Fruit fly (Drosophila melanogaster) whole organism, prepupa: ENCODE measurements around the gene CG32425.

Source experiments
- Blimp-1 ChIP-seq: fragments of 200-800 bp; sonication (Bioruptor generic); optimal IDR thresholded peaks from 3 replicates; lab custom pipeline; 2017; ENCODE audit warnings: missing biosample characterization, missing genetic modification characterization, mild to moderate bottlenecking, moderate library complexity, missing genetic modification reagents
- CG10631 ChIP-seq: fragments of 200-800 bp; sonication (Bioruptor generic); optimal IDR thresholded peaks from 2 replicates; lab custom pipeline; 2016; ENCODE audit warnings: missing biosample characterization, missing genetic modification characterization
- CG10669 ChIP-seq: fragments of 200-800 bp; sonication (Bioruptor generic); optimal IDR thresholded peaks from 3 replicates; lab custom pipeline; 2018; ENCODE audit warnings: missing biosample characterization, mild to moderate bottlenecking, missing genetic modification characterization, moderate library complexity
- CG11294 ChIP-seq: fragments of 200-800 bp; sonication (Bioruptor generic); IDR thresholded peaks from 2 replicates; pipeline ENCODE4 v1.3.6; 2022; ENCODE audit warnings: missing biosample characterization, missing genetic modification characterization
- CG11762 ChIP-seq: fragments of 200-800 bp; sonication (Bioruptor generic); optimal IDR thresholded peaks from 3 replicates; lab custom pipeline; 2016; ENCODE audit warnings: missing biosample characterization, missing genetic modification characterization; ENCODE audit not compliant: insufficient read depth
- CG11902 ChIP-seq: fragments of 200-800 bp; sonication (Bioruptor generic); optimal IDR thresholded peaks from 3 replicates; lab custom pipeline; 2016; ENCODE audit warnings: missing biosample characterization, missing genetic modification characterization
- CG15336 ChIP-seq: fragments of 200-800 bp; sonication (Bioruptor generic); IDR thresholded peaks from 2 replicates; pipeline ENCODE4 v1.3.6; 2022; ENCODE audit warnings: missing biosample characterization, missing genetic modification characterization
- CG1621 ChIP-seq: fragments of 200-800 bp; sonication (Bioruptor generic); optimal IDR thresholded peaks from 3 replicates; lab custom pipeline; 2018; ENCODE audit warnings: missing biosample characterization, mild to moderate bottlenecking, missing genetic modification characterization
- CG16779 ChIP-seq: fragments of 200-800 bp; sonication (Bioruptor generic); optimal IDR thresholded peaks from 3 replicates; lab custom pipeline; 2017; ENCODE audit warnings: missing biosample characterization, mild to moderate bottlenecking, missing genetic modification characterization
- CG3032 ChIP-seq: fragments of 200-800 bp; optimal IDR thresholded peaks from 2 replicates; lab custom pipeline; 2019; ENCODE audit warnings: missing biosample characterization, mild to moderate bottlenecking, missing genetic modification characterization, moderate library complexity
- CG31627 ChIP-seq: fragments of 200-800 bp; sonication (Bioruptor generic); optimal IDR thresholded peaks from 3 replicates; lab custom pipeline; 2016; ENCODE audit warnings: missing biosample characterization, missing genetic modification characterization
- CG4318 ChIP-seq: fragments of 200-800 bp; sonication (Bioruptor generic); optimal IDR thresholded peaks from 3 replicates; lab custom pipeline; 2017; ENCODE audit warnings: missing biosample characterization, mild to moderate bottlenecking, missing genetic modification characterization
- CG6163 ChIP-seq: fragments of 200-800 bp; sonication (Bioruptor generic); IDR thresholded peaks from 3 replicates; pipeline ENCODE4 v1.3.6; 2022; ENCODE audit warnings: missing biosample characterization, missing genetic modification characterization
- CG6792 ChIP-seq: fragments of 200-800 bp; sonication (Bioruptor generic); optimal IDR thresholded peaks from 3 replicates; lab custom pipeline; 2016; ENCODE audit warnings: missing biosample characterization, missing genetic modification characterization
- CG6854 ChIP-seq: fragments of 200-800 bp; sonication (Bioruptor generic); optimal IDR thresholded peaks from 2 replicates; lab custom pipeline; 2017; ENCODE audit warnings: missing biosample characterization, mild to moderate bottlenecking, missing genetic modification characterization
- CG8119 ChIP-seq: fragments of 200-800 bp; sonication (Bioruptor generic); IDR thresholded peaks from 3 replicates; pipeline ENCODE4 v1.3.6; 2022; ENCODE audit warnings: missing biosample characterization, missing genetic modification characterization
- CG8319 ChIP-seq: fragments of 200-800 bp; sonication (Bioruptor generic); optimal IDR thresholded peaks from 3 replicates; lab custom pipeline; 2016; ENCODE audit warnings: missing biosample characterization, missing genetic modification characterization
- Eip75B ChIP-seq: fragments of 200-800 bp; sonication (Bioruptor generic); optimal IDR thresholded peaks from 3 replicates; lab custom pipeline; 2016; ENCODE audit warnings: missing biosample characterization, missing genetic modification characterization
- Eip78C ChIP-seq: fragments of 200-800 bp; sonication (Bioruptor generic); peaks from one replicate; lab custom pipeline; 2016; ENCODE audit warnings: missing biosample characterization, missing genetic modification characterization
- Eip93F ChIP-seq: fragments of 200-800 bp; sonication (Bioruptor generic); optimal IDR thresholded peaks from 2 replicates; lab custom pipeline; 2016; ENCODE audit warnings: missing biosample characterization, mild to moderate bottlenecking, missing genetic modification characterization
- Ets21C ChIP-seq: fragments of 200-800 bp; sonication (Bioruptor generic); optimal IDR thresholded peaks from 3 replicates; lab custom pipeline; 2016; ENCODE audit warnings: missing biosample characterization, missing genetic modification characterization
- Ets96B ChIP-seq: fragments of 200-800 bp; optimal IDR thresholded peaks from 2 replicates; lab custom pipeline; 2019; ENCODE audit warnings: missing biosample characterization, mild to moderate bottlenecking, missing genetic modification characterization, moderate library complexity
- Hr38 ChIP-seq: sonication (Bioruptor generic); optimal IDR thresholded peaks from 2 replicates; lab custom pipeline; 2016; ENCODE audit warnings: missing biosample characterization, missing genetic modification characterization
- Hr4 ChIP-seq: fragments of 200-800 bp; sonication (Bioruptor generic); optimal IDR thresholded peaks from 3 replicates; lab custom pipeline; 2016; ENCODE audit warnings: missing biosample characterization, missing genetic modification characterization
- Lpt ChIP-seq: fragments of 200-800 bp; sonication (Bioruptor generic); optimal IDR thresholded peaks from 3 replicates; lab custom pipeline; 2016; ENCODE audit warnings: missing biosample characterization, missing genetic modification characterization
- OdsH ChIP-seq: fragments of 200-800 bp; sonication (Bioruptor generic); optimal IDR thresholded peaks from 3 replicates; lab custom pipeline; 2016; ENCODE audit warnings: missing biosample characterization, missing genetic modification characterization
- Smox ChIP-seq: fragments of 200-800 bp; sonication (Bioruptor generic); optimal IDR thresholded peaks from 3 replicates; lab custom pipeline; 2016; ENCODE audit warnings: missing biosample characterization, missing genetic modification characterization
- Sox14 ChIP-seq: fragments of 200-800 bp; sonication (Bioruptor generic); optimal IDR thresholded peaks from 3 replicates; lab custom pipeline; 2016; ENCODE audit warnings: missing biosample characterization, missing genetic modification characterization
- achi ChIP-seq: fragments of 200-800 bp; sonication (Bioruptor generic); optimal IDR thresholded peaks from 3 replicates; lab custom pipeline; 2016; ENCODE audit warnings: missing biosample characterization, missing genetic modification characterization
- acj6 ChIP-seq: fragments of 200-800 bp; sonication (Bioruptor generic); optimal IDR thresholded peaks from 3 replicates; lab custom pipeline; 2016; ENCODE audit warnings: missing biosample characterization, missing genetic modification characterization
- dac ChIP-seq: fragments of 200-800 bp; sonication (Bioruptor generic); optimal IDR thresholded peaks from 2 replicates; lab custom pipeline; 2017; ENCODE audit warnings: missing biosample characterization, mild to moderate bottlenecking, missing genetic modification characterization
- eg ChIP-seq: fragments of 200-800 bp; sonication (Bioruptor generic); IDR thresholded peaks from 3 replicates; pipeline ENCODE4 v1.3.6; 2022; ENCODE audit warnings: missing biosample characterization, missing genetic modification characterization
- fd59A ChIP-seq: fragments of 200-800 bp; sonication (Bioruptor generic); optimal IDR thresholded peaks from 2 replicates; lab custom pipeline; 2017; ENCODE audit warnings: missing biosample characterization, mild to moderate bottlenecking, missing genetic modification characterization, missing genetic modification reagents
- fd85E ChIP-seq: fragments of 200-800 bp; sonication (Bioruptor generic); optimal IDR thresholded peaks from 3 replicates; lab custom pipeline; 2016; ENCODE audit warnings: missing biosample characterization, missing genetic modification characterization
- fkh ChIP-seq: fragments of 200-800 bp; sonication (Bioruptor generic); optimal IDR thresholded peaks from 3 replicates; lab custom pipeline; 2017; ENCODE audit warnings: missing biosample characterization, mild to moderate bottlenecking, missing genetic modification characterization, moderate library complexity
- net ChIP-seq: fragments of 200-800 bp; sonication (Bioruptor generic); optimal IDR thresholded peaks from 3 replicates; lab custom pipeline; 2016; ENCODE audit warnings: missing biosample characterization, missing genetic modification characterization
- pdm3 ChIP-seq: fragments of 200-800 bp; sonication (Bioruptor generic); optimal IDR thresholded peaks from 3 replicates; lab custom pipeline; 2016; ENCODE audit warnings: missing biosample characterization, missing genetic modification characterization
- salr ChIP-seq, 2 experiments: fragments of 200-800 bp; sonication (Bioruptor generic); optimal IDR thresholded peaks; 3 replicates each; lab custom pipeline; 2016 to 2018; ENCODE audit warnings: missing biosample characterization in 2 of 2, missing genetic modification characterization in 2 of 2, mild to moderate bottlenecking in 1 of 2
- ss ChIP-seq, 2 experiments: fragments of 200-800 bp; sonication (Bioruptor generic); optimal IDR thresholded peaks; 2 replicates in 1 of 2; 3 replicates in 1 of 2; lab custom pipeline; 2017 to 2018; ENCODE audit warnings: mild to moderate bottlenecking in 2 of 2, missing biosample characterization in 2 of 2, missing genetic modification characterization in 2 of 2, moderate library complexity in 1 of 2
- svp ChIP-seq: fragments of 200-800 bp; sonication (Bioruptor generic); peaks from one replicate; lab custom pipeline; 2016; ENCODE audit warnings: missing biosample characterization, missing genetic modification characterization
- topi ChIP-seq: fragments of 200-800 bp; sonication (Bioruptor generic); optimal IDR thresholded peaks from 3 replicates; lab custom pipeline; 2016; ENCODE audit warnings: missing biosample characterization, missing genetic modification characterization
- vri ChIP-seq: fragments of 200-800 bp; sonication (Bioruptor generic); optimal IDR thresholded peaks from 3 replicates; lab custom pipeline; 2016; ENCODE audit warnings: missing biosample characterization, mild to moderate bottlenecking, missing genetic modification characterization

The CG32425 gene

DNA sequence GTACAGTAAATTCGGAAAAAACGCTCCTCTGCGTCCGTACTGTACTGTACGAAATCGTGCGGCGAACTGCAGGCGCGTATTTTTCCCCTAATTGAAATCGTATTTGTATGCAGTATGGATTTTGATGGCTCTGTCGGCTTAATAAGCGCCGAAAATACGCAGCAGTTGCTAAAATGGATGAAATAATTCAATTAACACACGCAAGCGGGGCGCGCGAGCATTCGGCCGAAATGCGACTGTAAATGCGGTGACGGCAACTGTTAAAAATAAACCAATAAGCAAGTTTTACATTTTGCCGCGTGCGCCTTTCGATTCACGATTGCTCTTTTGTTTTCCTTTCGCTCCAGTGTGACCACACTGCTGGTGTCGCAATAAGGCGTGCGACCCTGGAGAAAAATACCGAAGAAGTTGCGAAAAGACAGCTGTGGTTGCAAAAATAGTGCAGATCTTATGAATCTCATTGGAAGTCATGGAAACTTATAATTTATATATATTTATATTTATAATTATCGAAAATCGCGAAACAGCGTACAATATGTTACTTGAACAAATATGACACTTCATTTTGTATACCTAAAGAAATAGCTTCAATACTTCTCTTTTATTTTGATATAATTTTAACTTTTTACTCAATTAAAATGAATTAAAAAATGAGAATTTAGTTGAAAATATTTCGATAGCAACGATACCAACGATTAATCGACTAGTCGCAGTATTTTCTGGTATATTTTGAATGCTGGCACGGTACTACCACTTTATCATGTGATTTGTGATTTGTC, 23.9 kb upstream of the CG32425 start, which contains the start of the genes CG32428 and CG5969 (continued):
- TF ChIP-seq CG11294 (GFP tag; lab: Robert Waterston, UW) (peak; percentile 53), dac (peak; percentile 16), CG6163 (GFP tag; lab: Robert Waterston, UW) (peak; percentile 88), Eip78C (GFP tag; lab: Kevin White, UChicago) (peak; percentile 78), CG4318 (peak; percentile 68), CG8319 (GFP tag; lab: Kevin White, UChicago) (peak; percentile 28), Ets96B (peak; percentile 75), OdsH (GFP tag; lab: Kevin White, UChicago) (peak; percentile 71), acj6 (GFP tag; lab: Kevin White, UChicago) (peak; percentile 73), Ets21C (GFP tag; lab: Kevin White, UChicago) (peak; percentile 34), net (GFP tag; lab: Kevin White, UChicago) (peak; percentile 57), fkh (GFP tag; lab: Kevin White, UChicago) (peak; percentile 61), eg (GFP tag; lab: Robert Waterston, UW) (peak; percentile 90), CG11902 (peak; percentile 58), CG3032 (peak; percentile 84), CG16779 (peak; percentile 42), CG8119 (GFP tag; lab: Robert Waterston, UW) (no peak; the same call in 2 of the 3 replicates), salr (GFP tag; optimal IDR thresholded peaks at IDR 0.05; lab: Kevin White, UChicago) (peak; percentile 27 to 52), CG10631 (GFP tag; lab: Kevin White, UChicago) (peak; percentile 79), CG15336 (GFP tag; lab: Robert Waterston, UW) (peak; percentile 83), Eip93F (GFP tag; lab: Kevin White, UChicago) (peak; percentile 64), CG1621 (tag; lab: Kevin White, UChicago) (peak; percentile 11)

DNA sequence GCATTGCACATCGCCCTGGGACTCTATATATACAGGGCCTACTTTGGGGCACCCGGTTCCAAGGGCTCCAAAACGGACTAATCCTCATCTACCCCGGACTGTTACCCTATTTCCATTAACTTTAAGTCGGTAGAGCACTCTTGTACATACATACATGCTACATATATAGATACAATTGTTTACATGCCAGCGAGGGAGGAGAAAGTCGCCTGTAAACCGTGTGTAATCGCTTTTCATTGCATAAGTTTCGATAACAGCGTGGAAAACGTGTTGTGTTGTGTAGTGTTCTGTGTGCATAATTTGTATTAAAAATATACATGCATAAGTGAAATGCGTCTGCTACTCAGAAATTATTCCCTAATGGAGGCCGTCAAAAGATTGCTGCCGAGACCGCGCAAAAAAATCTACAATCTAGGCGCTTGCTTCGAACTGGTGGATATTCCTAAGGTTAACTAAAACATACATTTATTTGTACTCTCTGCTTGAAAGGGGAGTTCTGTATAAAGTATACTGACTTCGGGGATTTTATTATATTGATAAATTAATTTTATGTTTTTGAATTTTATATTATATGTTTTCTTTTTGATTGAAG, 22.8 kb upstream of the CG32425 start, which contains the start of gene isoQC:
TSS of gene isoQC (plus strand) at position 270 of the 592 bp plus-strand sequence.
- peak; percentile 52 for TF ChIP-seq vri (GFP tag; lab: Kevin White, UChicago)
- TF ChIP-seq CG8319 (GFP tag; lab: Kevin White, UChicago) = no peak

DNA sequence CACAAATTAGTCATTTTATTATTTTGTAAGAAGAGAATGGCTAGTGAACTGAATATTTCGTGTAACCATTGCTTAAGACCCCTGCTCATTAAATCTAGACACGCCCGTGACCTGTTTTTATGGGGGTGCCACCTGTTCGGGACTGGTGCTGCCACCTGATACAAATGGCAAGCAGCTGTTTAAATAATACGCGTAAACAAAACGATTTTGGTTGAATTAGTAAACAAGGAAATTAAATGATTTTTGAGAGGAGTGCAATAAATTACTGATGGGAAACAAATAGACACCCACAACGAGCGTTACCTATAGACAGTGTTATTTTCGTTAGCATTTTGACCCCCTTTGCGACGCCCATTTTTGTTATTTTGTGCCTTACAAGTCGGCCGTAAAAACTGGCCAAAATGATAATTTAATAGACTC, 22.3 kb upstream of the CG32425 start:
- peak; percentile 86 for TF ChIP-seq Lpt (GFP tag; lab: Kevin White, UChicago)
- TF ChIP-seq fkh (GFP tag; lab: Kevin White, UChicago) = peak; percentile 98
- TF ChIP-seq Blimp-1 (GFP tag; lab: Kevin White, UChicago) = peak; percentile 63
- peak; percentile 88 for TF ChIP-seq pdm3 (GFP tag; lab: Kevin White, UChicago)
- no peak for TF ChIP-seq eg (GFP tag; lab: Robert Waterston, UW)
- peak; percentile 85 for TF ChIP-seq CG6792 (GFP tag; lab: Kevin White, UChicago)
- peak; percentile 67 for TF ChIP-seq CG1621 (tag; lab: Kevin White, UChicago)
- peak; percentile 88 for TF ChIP-seq achi
- TF ChIP-seq CG8119 (GFP tag; lab: Robert Waterston, UW) = no peak
- peak; percentile 89 for TF ChIP-seq Hr4
- peak; percentile 54 to 85 for TF ChIP-seq salr (GFP tag; optimal IDR thresholded peaks at IDR 0.05; lab: Kevin White, UChicago)
- peak; percentile 87 for TF ChIP-seq Sox14
- no peak for TF ChIP-seq CG6163 (GFP tag; lab: Robert Waterston, UW)
- TF ChIP-seq Smox (GFP tag; lab: Kevin White, UChicago) = peak; percentile 87
- peak; percentile 80 for TF ChIP-seq CG3032
- TF ChIP-seq CG31627 = peak; percentile 88
- peak; percentile 78 for TF ChIP-seq CG10669 (GFP tag; lab: Kevin White, UChicago)
- TF ChIP-seq CG6854 = peak; percentile 67
- TF ChIP-seq Eip93F (GFP tag; lab: Kevin White, UChicago) = peak; percentile 82
- TF ChIP-seq CG15336 (GFP tag; lab: Robert Waterston, UW) = no peak
- peak; percentile 14 for TF ChIP-seq fd85E (GFP tag; lab: Kevin White, UChicago)
- peak; percentile 92 for TF ChIP-seq net (GFP tag; lab: Kevin White, UChicago)
- TF ChIP-seq CG4318 = peak; percentile 85
- TF ChIP-seq acj6 (GFP tag; lab: Kevin White, UChicago) = peak; percentile 83
- TF ChIP-seq fd59A (GFP tag; lab: Kevin White, UChicago) = peak; percentile 56
- TF ChIP-seq CG10631 (GFP tag; lab: Kevin White, UChicago) = peak; percentile 88
- TF ChIP-seq Eip75B = peak; percentile 80
- peak; percentile 74 for TF ChIP-seq vri (GFP tag; lab: Kevin White, UChicago)
- peak; percentile 86 for TF ChIP-seq OdsH (GFP tag; lab: Kevin White, UChicago)
- TF ChIP-seq Ets96B = peak; percentile 81
- TF ChIP-seq svp (GFP tag; lab: Kevin White, UChicago) = peak; percentile 91
- TF ChIP-seq Hr38 = peak; percentile 54
- peak; percentile 79 for TF ChIP-seq CG11762 (GFP tag; lab: Kevin White, UChicago)
- peak; percentile 82 for TF ChIP-seq topi (GFP tag; lab: Kevin White, UChicago)
- TF ChIP-seq ss (GFP tag; optimal IDR thresholded peaks at IDR 0.05; lab: Kevin White, UChicago) = peak; percentile 52 to 74
